Fruit fly (Drosophila melanogaster) whole organism, embryonic: Measurements from ENCODE around the gene Eip75B.

Source experiments
- CG11723 ChIP-seq: fragments of 200-800 bp; sonication (Bioruptor generic); optimal IDR thresholded peaks from 2 replicates; lab custom pipeline; 2017; ENCODE audit warnings: missing biosample characterization, mild to moderate bottlenecking, missing genetic modification characterization
- CG14441 ChIP-seq: fragments of 200-800 bp; sonication (Bioruptor generic); IDR thresholded peaks from 2 replicates; pipeline ENCODE4 v1.3.6; 2022; ENCODE audit warnings: missing biosample characterization, missing genetic modification characterization
- CG15269 ChIP-seq: fragments of 200-800 bp; sonication (Bioruptor generic); optimal IDR thresholded peaks from 2 replicates; lab custom pipeline; 2018; ENCODE audit warnings: missing biosample characterization, mild to moderate bottlenecking, missing genetic modification characterization, moderate library complexity
- CG15514 ChIP-seq: fragments of 200-800 bp; sonication (Bioruptor generic); optimal IDR thresholded peaks from 3 replicates; lab custom pipeline; 2017; ENCODE audit warnings: missing biosample characterization, missing genetic modification characterization, mild to moderate bottlenecking, moderate library complexity, missing genetic modification reagents
- CG15601 ChIP-seq: fragments of 200-800 bp; sonication (Bioruptor generic); optimal IDR thresholded peaks from 3 replicates; lab custom pipeline; 2019; ENCODE audit warnings: missing biosample characterization, mild to moderate bottlenecking, missing genetic modification characterization, moderate library complexity
- CG1647 ChIP-seq: fragments of 200-800 bp; sonication (Bioruptor generic); optimal IDR thresholded peaks from 3 replicates; lab custom pipeline; 2016; ENCODE audit warnings: missing biosample characterization, missing genetic modification characterization
- CG17829 ChIP-seq: fragments of 200-800 bp; optimal IDR thresholded peaks from 2 replicates; lab custom pipeline; 2019; ENCODE audit warnings: missing biosample characterization, mild to moderate bottlenecking, missing genetic modification characterization, moderate library complexity
- CG18476 ChIP-seq: fragments of 200-800 bp; sonication (Bioruptor generic); optimal IDR thresholded peaks from 2 replicates; lab custom pipeline; 2016; ENCODE audit warnings: missing biosample characterization, mild to moderate bottlenecking, missing genetic modification characterization
- CG3163 ChIP-seq: fragments of 200-800 bp; sonication (Bioruptor generic); optimal IDR thresholded peaks from 3 replicates; lab custom pipeline; 2016; ENCODE audit warnings: missing biosample characterization, missing genetic modification characterization
- CG6683 ChIP-seq: fragments of 200-800 bp; sonication (Bioruptor generic); optimal IDR thresholded peaks from 2 replicates; lab custom pipeline; 2017; ENCODE audit warnings: missing biosample characterization, mild to moderate bottlenecking, missing genetic modification characterization, missing genetic modification reagents
- CG7357 ChIP-seq: fragments of 200-800 bp; sonication (Bioruptor generic); IDR thresholded peaks from 3 replicates; pipeline ENCODE4 v1.3.6; 2022; ENCODE audit warnings: missing biosample characterization, missing genetic modification characterization
- CG8924 ChIP-seq: fragments of 200-800 bp; optimal IDR thresholded peaks from 3 replicates; lab custom pipeline; 2019; ENCODE audit warnings: missing biosample characterization, mild to moderate bottlenecking, missing genetic modification characterization, moderate library complexity
- CG8944 ChIP-seq: fragments of 200-800 bp; sonication (Bioruptor generic); optimal IDR thresholded peaks from 3 replicates; lab custom pipeline; 2016; ENCODE audit warnings: missing biosample characterization, missing genetic modification characterization
- CG9609 ChIP-seq: fragments of 200-800 bp; sonication (Bioruptor generic); optimal IDR thresholded peaks from 3 replicates; lab custom pipeline; 2016; ENCODE audit warnings: missing biosample characterization, missing genetic modification characterization
- Chrac-16 ChIP-seq: fragments of 200-800 bp; sonication (Bioruptor generic); optimal IDR thresholded peaks from 3 replicates; lab custom pipeline; 2016; ENCODE audit warnings: missing biosample characterization, missing genetic modification characterization
- Deaf1 ChIP-seq: fragments of 200-800 bp; optimal IDR thresholded peaks from 3 replicates; lab custom pipeline; 2019; ENCODE audit warnings: missing biosample characterization, mild to moderate bottlenecking, missing genetic modification characterization, moderate library complexity
- Gug ChIP-seq: fragments of 200-800 bp; sonication (Bioruptor generic); IDR thresholded peaks from 4 replicates; pipeline ENCODE4 v1.3.6; 2022; ENCODE audit warnings: missing biosample characterization, missing genetic modification characterization
- H2.0 ChIP-seq: fragments of 200-800 bp; sonication (Bioruptor generic); IDR thresholded peaks from 2 replicates; pipeline ENCODE4 v1.3.6; 2022; ENCODE audit warnings: missing biosample characterization, missing genetic modification characterization
- Hr51 ChIP-seq, 2 experiments: fragments of 200-800 bp; sonication (Bioruptor generic); optimal IDR thresholded peaks; 2 replicates in 1 of 2; 3 replicates in 1 of 2; lab custom pipeline; 2016 to 2018; ENCODE audit warnings: missing biosample characterization in 2 of 2, missing genetic modification characterization in 2 of 2, mild to moderate bottlenecking in 1 of 2, moderate library complexity in 1 of 2
- Lhr ChIP-seq: fragments of 200-800 bp; sonication (Bioruptor generic); optimal IDR thresholded peaks from 3 replicates; lab custom pipeline; 2017; ENCODE audit warnings: mild to moderate bottlenecking, missing biosample characterization, missing genetic modification reagents, missing genetic modification characterization
- Sin3A ChIP-seq: fragments of >200 bp; optimal IDR thresholded peaks from 2 replicates; lab custom pipeline; 2018
- Tbp ChIP-seq: fragments of >200 bp; optimal IDR thresholded peaks from 2 replicates; lab custom pipeline; 2018; ENCODE audit warnings: missing biosample characterization, missing genetic modification characterization
- bcd ChIP-seq: fragments of 200-800 bp; sonication (Bioruptor generic); optimal IDR thresholded peaks from 2 replicates; lab custom pipeline; 2017; ENCODE audit warnings: missing biosample characterization, mild to moderate bottlenecking, missing genetic modification characterization
- btn ChIP-seq: fragments of 200-800 bp; sonication (Bioruptor generic); optimal IDR thresholded peaks from 2 replicates; lab custom pipeline; 2016; ENCODE audit warnings: missing biosample characterization, missing genetic modification characterization
- caup ChIP-seq: fragments of 200-800 bp; sonication (Bioruptor generic); optimal IDR thresholded peaks from 3 replicates; lab custom pipeline; 2017; ENCODE audit warnings: missing biosample characterization, mild to moderate bottlenecking, missing genetic modification characterization, moderate library complexity; ENCODE audit not compliant: severe bottlenecking
- cg ChIP-seq: fragments of 200-800 bp; sonication (Bioruptor generic); optimal IDR thresholded peaks from 3 replicates; lab custom pipeline; 2019; ENCODE audit warnings: missing biosample characterization, mild to moderate bottlenecking, missing genetic modification characterization, moderate library complexity
- chinmo ChIP-seq: fragments of 200-800 bp; sonication (Bioruptor generic); IDR thresholded peaks from 4 replicates; pipeline ENCODE4 v1.3.6; 2022; ENCODE audit warnings: missing biosample characterization, missing genetic modification characterization; ENCODE audit not compliant: partially characterized antibody
- ci ChIP-seq: fragments of 200-800 bp; sonication (Bioruptor generic); IDR thresholded peaks from 3 replicates; pipeline ENCODE4 v1.3.6; 2022; ENCODE audit warnings: missing biosample characterization, missing genetic modification characterization
- crol ChIP-seq: fragments of 200-800 bp; sonication (Bioruptor generic); IDR thresholded peaks from 2 replicates; pipeline ENCODE4 v1.3.6; 2022; ENCODE audit warnings: missing biosample characterization, missing genetic modification characterization
- crp ChIP-seq, 2 experiments: fragments of 200-800 bp; sonication (Bioruptor generic); optimal IDR thresholded peaks; 2 replicates in 1 of 2; 3 replicates in 1 of 2; lab custom pipeline; 2017; ENCODE audit warnings: missing biosample characterization in 2 of 2, missing genetic modification characterization in 2 of 2, mild to moderate bottlenecking in 1 of 2, moderate library complexity in 1 of 2
- da ChIP-seq: fragments of 200-800 bp; sonication (Bioruptor generic); optimal IDR thresholded peaks from 2 replicates; lab custom pipeline; 2016; ENCODE audit warnings: missing biosample characterization, missing genetic modification characterization
- ewg ChIP-seq: fragments of 200-800 bp; sonication (Bioruptor generic); optimal IDR thresholded peaks from 3 replicates; lab custom pipeline; 2017; ENCODE audit warnings: mild to moderate bottlenecking, missing biosample characterization, missing genetic modification reagents, missing genetic modification characterization
- hbn ChIP-seq: fragments of 200-800 bp; sonication (Bioruptor generic); IDR thresholded peaks from 2 replicates; pipeline ENCODE4 v1.3.6; 2022; ENCODE audit warnings: missing biosample characterization, missing genetic modification characterization; ENCODE audit not compliant: partially characterized antibody
- kni ChIP-seq: fragments of 200-800 bp; sonication (Bioruptor generic); optimal IDR thresholded peaks from 3 replicates; lab custom pipeline; 2017; ENCODE audit warnings: mild to moderate bottlenecking, missing biosample characterization, missing genetic modification reagents, missing genetic modification characterization
- lola ChIP-seq, 3 experiments: fragments of >200 bp in 2 of 3; fragments of 200-800 bp in 1 of 3; sonication (Bioruptor generic) in 1 of 3; optimal IDR thresholded peaks; 2 replicates each; lab custom pipeline; 2017 to 2019; ENCODE audit warnings: missing biosample characterization in 3 of 3, missing genetic modification characterization in 3 of 3, mild to moderate bottlenecking in 1 of 3, moderate library complexity in 1 of 3
- lov ChIP-seq, 2 experiments: fragments of 200-800 bp in 1 of 2; fragments of >200 bp in 1 of 2; sonication (Bioruptor generic) in 1 of 2; IDR thresholded peaks in 1 of 2; optimal IDR thresholded peaks in 1 of 2; 2 replicates in 1 of 2; 3 replicates in 1 of 2; pipeline versions ENCODE4 v1.3.6 to Lab custom; 2017 to 2022; ENCODE audit warnings: missing biosample characterization in 1 of 2, missing genetic modification characterization in 1 of 2
- mirr ChIP-seq: fragments of 200-800 bp; sonication (Bioruptor generic); optimal IDR thresholded peaks from 3 replicates; lab custom pipeline; 2018; ENCODE audit warnings: missing biosample characterization, mild to moderate bottlenecking, missing genetic modification characterization
- pita ChIP-seq: fragments of 200-800 bp; sonication (Bioruptor generic); optimal IDR thresholded peaks from 2 replicates; lab custom pipeline; 2017; ENCODE audit warnings: missing biosample characterization, mild to moderate bottlenecking, missing genetic modification characterization
- pzg ChIP-seq: fragments of 200-800 bp; sonication (Bioruptor generic); optimal IDR thresholded peaks from 3 replicates; lab custom pipeline; 2018; ENCODE audit warnings: missing biosample characterization, mild to moderate bottlenecking, missing genetic modification characterization, moderate library complexity
- run ChIP-seq: fragments of 200-800 bp; sonication (Bioruptor generic); optimal IDR thresholded peaks from 3 replicates; lab custom pipeline; 2018; ENCODE audit warnings: missing biosample characterization, mild to moderate bottlenecking, missing genetic modification characterization
- sc ChIP-seq, 3 experiments: fragments of >200 bp in 2 of 3; fragments of 200-800 bp in 1 of 3; sonication (Bioruptor generic) in 1 of 3; optimal IDR thresholded peaks; 2 replicates in 2 of 3; 3 replicates in 1 of 3; lab custom pipeline; 2017; ENCODE audit warnings: mild to moderate bottlenecking in 1 of 3, missing biosample characterization in 1 of 3, missing genetic modification characterization in 1 of 3, missing genetic modification reagents in 1 of 3
- sens-2 ChIP-seq: fragments of 200-800 bp; sonication (Bioruptor generic); IDR thresholded peaks from 2 replicates; pipeline ENCODE4 v1.3.6; 2022; ENCODE audit warnings: missing biosample characterization, missing genetic modification characterization
- sisA ChIP-seq: fragments of 200-800 bp; sonication (Bioruptor generic); IDR thresholded peaks from 2 replicates; pipeline ENCODE4 v1.3.6; 2022; ENCODE audit warnings: missing biosample characterization, missing genetic modification characterization
- stwl ChIP-seq: fragments of 200-800 bp; sonication (Bioruptor generic); optimal IDR thresholded peaks from 3 replicates; lab custom pipeline; 2018; ENCODE audit warnings: missing biosample characterization, mild to moderate bottlenecking, missing genetic modification characterization, moderate library complexity
- twi ChIP-seq: fragments of 200-800 bp; optimal IDR thresholded peaks from 2 replicates; lab custom pipeline; 2019; ENCODE audit warnings: missing biosample characterization, mild to moderate bottlenecking, missing genetic modification characterization, moderate library complexity
- tx ChIP-seq: fragments of 200-800 bp; sonication (Bioruptor generic); optimal IDR thresholded peaks from 2 replicates; lab custom pipeline; 2016; ENCODE audit warnings: missing biosample characterization, missing genetic modification characterization
- wek ChIP-seq: fragments of 200-800 bp; sonication (Bioruptor generic); optimal IDR thresholded peaks from 3 replicates; lab custom pipeline; 2018; ENCODE audit warnings: missing biosample characterization, mild to moderate bottlenecking, missing genetic modification characterization, moderate library complexity
- z ChIP-seq: fragments of 200-800 bp; sonication (Bioruptor generic); IDR thresholded peaks from 3 replicates; pipeline ENCODE4 v1.3.6; 2022; ENCODE audit warnings: missing biosample characterization, missing genetic modification characterization

Eip75B gene

DNA sequence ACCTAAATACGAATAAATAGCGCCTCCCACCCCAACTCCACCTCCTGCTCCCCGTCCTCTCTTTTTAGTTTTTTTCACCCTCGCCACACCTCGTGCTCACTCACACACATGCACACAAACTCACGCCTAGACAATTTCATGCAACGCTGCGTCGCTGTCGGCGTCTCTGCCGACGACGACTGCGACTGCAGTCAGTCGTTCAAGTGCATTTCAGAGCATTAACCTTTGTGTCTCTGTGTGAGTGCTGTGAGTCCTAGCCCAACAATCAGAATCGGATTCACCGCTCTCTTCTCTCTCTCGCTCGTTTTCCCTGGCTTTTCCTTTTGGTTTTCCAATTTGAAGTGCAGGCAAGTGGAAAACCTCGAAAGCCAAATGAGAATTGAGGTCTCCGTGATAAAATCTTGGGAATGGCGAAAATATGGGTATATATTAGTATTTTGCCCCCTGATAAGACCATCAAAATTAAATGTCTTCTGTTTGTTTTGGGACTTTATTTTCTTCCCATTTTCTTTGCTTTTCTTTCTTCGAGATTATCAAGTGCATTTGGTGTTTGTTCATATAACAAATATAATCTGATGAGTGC lies 75.2 kb downstream of the Eip75B start (continued):
- no peak for TF ChIP-seq twi (tag; lab: Kevin White, UChicago)
- no peak for TF ChIP-seq Gug
- no peak for TF ChIP-seq ewg
- TF ChIP-seq lola (GFP tag; optimal IDR thresholded peaks at IDR 0.05; lab: Kevin White, UChicago) = peak in 1 of 3 experiments; percentile 26
- peak; percentile 79 for TF ChIP-seq crol (GFP tag; lab: Robert Waterston, UW)
- TF ChIP-seq CG1647 = no peak
- TF ChIP-seq caup = no peak
- TF ChIP-seq da (GFP tag; lab: Kevin White, UChicago) = no peak
- TF ChIP-seq bcd (GFP tag; lab: Kevin White, UChicago) = no peak
- no peak for TF ChIP-seq CG9609 (GFP tag; lab: Kevin White, UChicago)
- TF ChIP-seq CG18476 (GFP tag; lab: Kevin White, UChicago) = no peak
- TF ChIP-seq Deaf1 (tag; lab: Kevin White, UChicago) = peak; percentile 62
- no peak for TF ChIP-seq Lhr
- no peak for TF ChIP-seq Tbp
- TF ChIP-seq CG14441 (GFP tag; lab: Robert Waterston, UW) = no peak
- TF ChIP-seq run = no peak
- TF ChIP-seq CG6683 (GFP tag; lab: Kevin White, UChicago) = no peak
- no peak for TF ChIP-seq CG17829 (tag; lab: Kevin White, UChicago)
- TF ChIP-seq CG11723 = no peak
- TF ChIP-seq kni = peak; percentile 38
- no peak for TF ChIP-seq sc (optimal IDR thresholded peaks at IDR 0.05; lab: Kevin White, UChicago)
- TF ChIP-seq sc (GFP tag; optimal IDR thresholded peaks at IDR 0.05; lab: Kevin White, UChicago) = no peak
- TF ChIP-seq mirr (GFP tag; lab: Kevin White, UChicago) = no peak
- TF ChIP-seq pita (GFP tag; lab: Kevin White, UChicago) = no peak
- no peak for TF ChIP-seq Sin3A (lab: Kevin White, UChicago)
- TF ChIP-seq CG3163 (GFP tag; lab: Kevin White, UChicago) = no peak
- 0 out of 4 replicates have a peak, but pooled peaks have one; percentile 29 for TF ChIP-seq chinmo (GFP tag; lab: Robert Waterston, UW)
- no peak for TF ChIP-seq CG15269 (tag; lab: Kevin White, UChicago)
- no peak for TF ChIP-seq sens-2
- TF ChIP-seq CG8924 (tag; lab: Kevin White, UChicago) = no peak
- no peak for TF ChIP-seq tx (GFP tag; lab: Kevin White, UChicago)
- no peak for TF ChIP-seq hbn
- no peak for TF ChIP-seq stwl (tag; lab: Kevin White, UChicago)
- TF ChIP-seq crp (GFP tag; optimal IDR thresholded peaks at IDR 0.05; lab: Kevin White, UChicago) = no peak
- no peak for TF ChIP-seq lov (optimal IDR thresholded peaks at IDR 0.05; lab: Kevin White, UChicago)
- 0 out of 3 replicates have a peak, but pooled peaks have one; percentile 51 for TF ChIP-seq lov (GFP tag; IDR thresholded peaks at IDR 0.05; lab: Robert Waterston, UW)
- TF ChIP-seq H2.0 (GFP tag; lab: Robert Waterston, UW) = no peak
- no peak for TF ChIP-seq wek (GFP tag; lab: Kevin White, UChicago)
- no peak for TF ChIP-seq CG15601 (tag; lab: Kevin White, UChicago)
- TF ChIP-seq CG8944 = no peak
- TF ChIP-seq Chrac-16 (GFP tag; lab: Kevin White, UChicago) = no peak
- no peak for TF ChIP-seq Hr51 (GFP tag; optimal IDR thresholded peaks at IDR 0.05; lab: Kevin White, UChicago)
- TF ChIP-seq btn (GFP tag; lab: Kevin White, UChicago) = no peak
- no peak for TF ChIP-seq CG15514 (GFP tag; lab: Kevin White, UChicago)
- TF ChIP-seq cg = peak; percentile 83
- no peak; the same call in 2 of the 3 replicates for TF ChIP-seq ci (GFP tag; lab: Robert Waterston, UW)
- TF ChIP-seq z (GFP tag; lab: Robert Waterston, UW) = peak; percentile 52; the same call in 1 of the 3 replicates
- TF ChIP-seq pzg (GFP tag; lab: Kevin White, UChicago) = no peak
- TF ChIP-seq CG7357 = no peak
- TF ChIP-seq sisA (GFP tag; lab: Robert Waterston, UW) = no peak
